Worm (Caenorhabditis elegans): Measurements from ENCODE around the gene Y73C8C.10.

Y73C8C.10 gene

DNA sequence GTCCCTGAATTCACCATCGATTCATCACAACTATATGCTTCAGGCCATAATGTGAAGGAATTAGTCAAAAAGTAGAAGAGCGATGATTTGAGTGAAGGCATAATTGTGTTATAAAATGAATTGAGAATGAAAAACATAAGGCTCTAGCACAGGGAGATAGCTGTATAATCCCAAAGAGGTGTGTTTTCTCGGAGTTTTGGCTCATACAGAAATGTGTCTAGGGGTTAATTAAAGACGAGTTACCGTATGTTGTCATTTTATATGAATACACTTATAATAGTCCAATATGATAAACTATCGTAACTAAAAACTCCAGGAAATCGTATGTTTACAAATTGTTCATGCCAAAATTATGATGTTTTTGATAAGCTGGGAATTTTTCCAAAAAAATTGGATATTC lies 46.8 kb downstream of the Y73C8C.10 start, which contains the start of gene srt-5:
srt-5 (minus strand) TSS at position 101 of the 400 bp plus-strand sequence.
- TF ChIP-seq ets-5 (GFP tag; IDR thresholded peaks at IDR 0.05) (no peak), tbx-2 (tag; optimal IDR thresholded peaks at IDR 0.05) (no peak), nhr-85 (tag) (no peak), fkh-10 (GFP tag; optimal IDR thresholded peaks at IDR 0.05) (no peak), isw-1 (GFP tag; IDR thresholded peaks at IDR 0.05) (no peak), ceh-90 (tag; optimal IDR thresholded peaks at IDR 0.05) (no peak), swsn-7 (tag; optimal IDR thresholded peaks at IDR 0.05) (no peak)
